Worm (Caenorhabditis elegans): ENCODE results near the gene atn-1.

DNA sequence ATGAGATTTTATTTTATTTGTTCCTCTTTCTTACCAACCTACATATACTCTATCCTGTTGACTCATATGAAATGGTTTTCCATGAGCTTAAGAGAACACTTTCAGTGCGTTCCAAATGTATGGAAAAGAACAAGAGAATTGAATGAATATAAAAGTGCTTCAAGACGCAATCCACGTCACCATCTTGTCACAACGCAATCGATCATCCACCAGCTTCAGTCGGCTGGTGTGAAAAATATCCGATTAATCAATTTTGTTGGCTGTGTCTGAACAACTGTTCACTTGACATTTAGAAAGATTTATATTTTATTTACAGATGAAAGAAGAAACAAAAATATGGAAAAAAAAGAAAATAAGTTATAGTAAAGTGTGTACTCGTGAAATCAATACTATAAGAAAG lies 45.1 kb downstream of the atn-1 start:
- TF ChIP-seq nhr-237 (tag; optimal IDR thresholded peaks at IDR 0.05) = no peak
- TF ChIP-seq nhr-11 (tag; optimal IDR thresholded peaks at IDR 0.05) = no peak
- TF ChIP-seq lin-13 (GFP tag; optimal IDR thresholded peaks at IDR 0.05) = no peak
- TF ChIP-seq egl-27 (tag; optimal IDR thresholded peaks at IDR 0.05) = no peak
- TF ChIP-seq lsy-2 (tag; optimal IDR thresholded peaks at IDR 0.05) = no peak
- no peak for TF ChIP-seq lin-39 (tag; optimal IDR thresholded peaks at IDR 0.05)
- no peak for TF ChIP-seq nhr-12 (tag; optimal IDR thresholded peaks at IDR 0.05)
- TF ChIP-seq blmp-1 (tag; optimal IDR thresholded peaks at IDR 0.05) = no peak
- TF ChIP-seq pqm-1 (tag; optimal IDR thresholded peaks at IDR 0.05) = no peak
- no peak for TF ChIP-seq nhr-76 (tag; optimal IDR thresholded peaks at IDR 0.05)
- TF ChIP-seq elt-2 (tag; optimal IDR thresholded peaks at IDR 0.05) = no peak
- no peak for TF ChIP-seq lin-15B (tag; optimal IDR thresholded peaks at IDR 0.05)
- TF ChIP-seq unc-86 (tag; optimal IDR thresholded peaks at IDR 0.05) = no peak
